Fruit fly (Drosophila melanogaster) whole organism, adult: ENCODE results near the gene Ripalpha.

Source experiments
- Clk ChIP-seq: fragments of 200-800 bp; sonication (Bioruptor generic); optimal IDR thresholded peaks from 2 replicates; lab custom pipeline; 2017; ENCODE audit warnings: missing biosample characterization, missing genetic modification characterization
- tj ChIP-seq: fragments of 200-800 bp; sonication (Bioruptor generic); optimal IDR thresholded peaks from 3 replicates; lab custom pipeline; 2017; ENCODE audit warnings: missing biosample characterization, mild to moderate bottlenecking, missing genetic modification characterization, moderate library complexity

- TF ChIP-seq Clk (GFP tag; lab: Kevin White, UChicago) (no peak), tj (no peak)
These were observed 5.2 kb upstream of the Ripalpha start for dm6 chr2L:10205940-10206339.
